Fruit fly (Drosophila melanogaster) whole organism, wandering third instar larva: ENCODE results near the gene CG34432.

Experiments
- CG9705 ChIP-seq: fragments of 200-800 bp; sonication (Bioruptor generic); optimal IDR thresholded peaks from 2 replicates; lab custom pipeline; 2018; ENCODE audit warnings: missing biosample characterization, mild to moderate bottlenecking, missing genetic modification characterization
- Dif ChIP-seq: fragments of 200-275, 200-300 bp; sonication (Bioruptor generic); optimal IDR thresholded peaks from 2 replicates; lab custom pipeline; 2018; ENCODE audit warnings: missing biosample characterization, missing genetic modification characterization; ENCODE audit not compliant: partially characterized antibody
- Hr83 ChIP-seq: fragments of 200-300 bp; sonication (Bioruptor generic); optimal IDR thresholded peaks from 2 replicates; lab custom pipeline; 2016; ENCODE audit warnings: missing biosample characterization, mild to moderate bottlenecking, missing genetic modification characterization, moderate library complexity; ENCODE audit not compliant: poor library complexity, severe bottlenecking
- Myc ChIP-seq: fragments of >200 bp; optimal IDR thresholded peaks from 2 replicates; lab custom pipeline; 2017
- Sp1 ChIP-seq: fragments of 200-800 bp; sonication (Bioruptor generic); optimal IDR thresholded peaks from 3 replicates; lab custom pipeline; 2019; ENCODE audit warnings: missing biosample characterization, mild to moderate bottlenecking, missing genetic modification characterization, moderate library complexity
- dsf ChIP-seq: sonication (Bioruptor generic); optimal IDR thresholded peaks from 2 replicates; lab custom pipeline; 2016; ENCODE audit warnings: missing biosample characterization, missing genetic modification characterization, borderline replicate concordance
- ey ChIP-seq: fragments of 200-800 bp; sonication (Bioruptor generic); optimal IDR thresholded peaks from 2 replicates; lab custom pipeline; 2016; ENCODE audit warnings: missing biosample characterization, missing genetic modification characterization
- usp ChIP-seq: fragments of >200 bp; optimal IDR thresholded peaks from 2 replicates; lab custom pipeline; 2017; ENCODE audit warnings: missing biosample characterization, missing genetic modification characterization

dm6 chr3R:30697038-30697437, 48.1 kb downstream of the CG34432 start, which contains the start of gene Pka-C2:
- no peak for TF ChIP-seq ey (GFP tag; lab: Kevin White, UChicago)
- no peak for TF ChIP-seq usp (GFP tag; lab: Kevin White, UChicago)
- TF ChIP-seq CG9705 (GFP tag; lab: Kevin White, UChicago), result no peak
- TF ChIP-seq dsf, result no peak
- no peak for TF ChIP-seq Myc (lab: Kevin White, UChicago)
- TF ChIP-seq Sp1, result no peak
- TF ChIP-seq Dif, result no peak
- no peak for TF ChIP-seq Hr83 (GFP tag; lab: Kevin White, UChicago)
